Worm (Caenorhabditis elegans) whole organism, L4 larva: ENCODE measurements around the gene Y53G8AM.7.

Experiments
- fkh-10 ChIP-seq: fragments of 150-350 bp; optimal IDR thresholded peaks from 2 replicates; lab custom pipeline; 2014; ENCODE audit warnings: missing biosample characterization, missing genetic modification reagents, missing genetic modification characterization
- lir-3 ChIP-seq: sonication (generic microtip); optimal IDR thresholded peaks from 2 replicates; lab custom pipeline; 2016; ENCODE audit warnings: mild to moderate bottlenecking, missing genetic modification characterization, missing compliant biosample characterization
- nhr-25 ChIP-seq: sonication (generic microtip); optimal IDR thresholded peaks from 2 replicates; lab custom pipeline; 2017; ENCODE audit warnings: missing genetic modification characterization, mild to moderate bottlenecking, missing compliant biosample characterization, antibody characterized with exemption, moderate library complexity, borderline replicate concordance; ENCODE audit not compliant: insufficient read depth
- nhr-42 ChIP-seq: fragments of 200-800 bp; sonication (Bioruptor generic); IDR thresholded peaks from 2 replicates; pipeline ENCODE4 v1.3.6; 2022; ENCODE audit warnings: missing genetic modification characterization, missing compliant biosample characterization
- tra-1 ChIP-seq: fragments of 200-800 bp; sonication (Bioruptor generic); IDR thresholded peaks from 2 replicates; pipeline ENCODE4 v1.3.6; 2022; ENCODE audit warnings: missing genetic modification reagents, missing genetic modification characterization, missing compliant biosample characterization

- no peak for TF ChIP-seq lir-3 (tag; lab: Kevin White, UChicago)
- no peak for TF ChIP-seq nhr-42 (GFP tag; lab: Robert Waterston, UW)
- TF ChIP-seq fkh-10 (GFP tag; lab: Kevin White, UChicago) = no peak
- TF ChIP-seq nhr-25 (tag; lab: Kevin White, UChicago) = no peak
- no peak for TF ChIP-seq tra-1 (GFP tag; lab: Robert Waterston, UW)
Measured at ce11 chrIII:3241361-3241760, 25.1 kb downstream of the Y53G8AM.7 start.
